Fruit fly (Drosophila melanogaster): ENCODE measurements around the gene CG44325.

CG44325 gene

dm6 chrX:9119671-9120364, 41.5 kb upstream of the CG44325 start:
- no peak for TF ChIP-seq brk (GFP tag; optimal IDR thresholded peaks at IDR 0.05)
- TF ChIP-seq N (GFP tag; optimal IDR thresholded peaks at IDR 0.05) = no peak
- TF ChIP-seq Vsx2 (GFP tag; optimal IDR thresholded peaks at IDR 0.05; ENCODE audit: partially characterized antibody) = no peak
- TF ChIP-seq woc (GFP tag; optimal IDR thresholded peaks at IDR 0.05) = no peak
- TF ChIP-seq Abd-B (GFP tag; optimal IDR thresholded peaks at IDR 0.05) = no peak
- no peak for TF ChIP-seq Dfd (GFP tag; optimal IDR thresholded peaks at IDR 0.05)
- TF ChIP-seq jim (GFP tag; optimal IDR thresholded peaks at IDR 0.05) = no peak
- TF ChIP-seq Myc (optimal IDR thresholded peaks at IDR 0.05) = no peak
- no peak for TF ChIP-seq lola (GFP tag; optimal IDR thresholded peaks at IDR 0.05)
- no peak for TF ChIP-seq rgr (GFP tag; optimal IDR thresholded peaks at IDR 0.05)
- TF ChIP-seq GATAd (GFP tag; optimal IDR thresholded peaks at IDR 0.05) = no peak
- no peak for TF ChIP-seq dsf (GFP tag; optimal IDR thresholded peaks at IDR 0.05; ENCODE audit: borderline replicate concordance)
- no peak for TF ChIP-seq CG32264 (GFP tag; optimal IDR thresholded peaks at IDR 0.05)
- TF ChIP-seq sage (GFP tag; optimal IDR thresholded peaks at IDR 0.05) = no peak
- no peak for TF ChIP-seq psq (GFP tag; optimal IDR thresholded peaks at IDR 0.05)
- TF ChIP-seq Mio (GFP tag; optimal IDR thresholded peaks at IDR 0.05) = no peak
- TF ChIP-seq foxo (GFP tag; optimal IDR thresholded peaks at IDR 0.05) = no peak
- no peak for TF ChIP-seq dmrt93B (GFP tag; optimal IDR thresholded peaks at IDR 0.05)
- TF ChIP-seq Rel (GFP tag; optimal IDR thresholded peaks at IDR 0.05) = no peak
- TF ChIP-seq Rel (tag; optimal IDR thresholded peaks at IDR 0.05) = no peak

dm6 chrX:9118961-9119633, 40.8 kb upstream of the CG44325 start:
- TF ChIP-seq ey (GFP tag; optimal IDR thresholded peaks at IDR 0.05) = no peak
- no peak for TF ChIP-seq Jra (GFP tag; optimal IDR thresholded peaks at IDR 0.05)
- TF ChIP-seq lola (GFP tag; optimal IDR thresholded peaks at IDR 0.05) = no peak
- TF ChIP-seq rgr (GFP tag; optimal IDR thresholded peaks at IDR 0.05) = no peak
- TF ChIP-seq OdsH (GFP tag; optimal IDR thresholded peaks at IDR 0.05) = no peak
- no peak for TF ChIP-seq Hr83 (GFP tag; optimal IDR thresholded peaks at IDR 0.05; ENCODE audit: poor library complexity, severe bottlenecking)
- TF ChIP-seq Dfd (GFP tag; optimal IDR thresholded peaks at IDR 0.05) = no peak
- no peak for TF ChIP-seq Mio (GFP tag; optimal IDR thresholded peaks at IDR 0.05)
- TF ChIP-seq sage (GFP tag; optimal IDR thresholded peaks at IDR 0.05) = no peak
- TF ChIP-seq Myc (optimal IDR thresholded peaks at IDR 0.05) = no peak
- no peak for TF ChIP-seq sv (GFP tag; optimal IDR thresholded peaks at IDR 0.05)
- TF ChIP-seq psq (GFP tag; optimal IDR thresholded peaks at IDR 0.05) = no peak
- TF ChIP-seq dl (GFP tag; optimal IDR thresholded peaks at IDR 0.05; ENCODE audit: insufficient read depth in 1 of 2, partially characterized antibody in 2 of 2) = no peak
- TF ChIP-seq pan (optimal IDR thresholded peaks at IDR 0.05) = no peak
- no peak for TF ChIP-seq Hr78 (GFP tag; optimal IDR thresholded peaks at IDR 0.05)
- TF ChIP-seq foxo (GFP tag; optimal IDR thresholded peaks at IDR 0.05) = no peak
- no peak for TF ChIP-seq brk (GFP tag; optimal IDR thresholded peaks at IDR 0.05)
- no peak for TF ChIP-seq CG32264 (GFP tag; optimal IDR thresholded peaks at IDR 0.05)
- no peak for TF ChIP-seq h (GFP tag; optimal IDR thresholded peaks at IDR 0.05)
- TF ChIP-seq CG9705 (GFP tag; optimal IDR thresholded peaks at IDR 0.05) = no peak

- no peak for TF ChIP-seq dsf (GFP tag; optimal IDR thresholded peaks at IDR 0.05; ENCODE audit: borderline replicate concordance)
- no peak for TF ChIP-seq Myc (optimal IDR thresholded peaks at IDR 0.05)
- no peak for TF ChIP-seq foxo (GFP tag; optimal IDR thresholded peaks at IDR 0.05)
- TF ChIP-seq CG9705 (GFP tag; optimal IDR thresholded peaks at IDR 0.05) = no peak
- TF ChIP-seq Dif (GFP tag; optimal IDR thresholded peaks at IDR 0.05; ENCODE audit: partially characterized antibody) = no peak
- TF ChIP-seq brk (GFP tag; optimal IDR thresholded peaks at IDR 0.05) = no peak
- no peak for TF ChIP-seq sv (GFP tag; optimal IDR thresholded peaks at IDR 0.05)
- no peak for TF ChIP-seq Hr83 (GFP tag; optimal IDR thresholded peaks at IDR 0.05; ENCODE audit: poor library complexity, severe bottlenecking)
- TF ChIP-seq Abd-B (GFP tag; optimal IDR thresholded peaks at IDR 0.05) = no peak
- TF ChIP-seq fru (GFP tag; optimal IDR thresholded peaks at IDR 0.05) = no peak
- no peak for TF ChIP-seq Sp1 (GFP tag; optimal IDR thresholded peaks at IDR 0.05)
- TF ChIP-seq OdsH (GFP tag; optimal IDR thresholded peaks at IDR 0.05) = no peak
These were observed 39.5 kb upstream of the CG44325 start for dm6 chrX:9117831-9118230.
